Worm (Caenorhabditis elegans) whole organism, mixed stage, embryonic: ENCODE measurements around the gene unc-79.

Experiments used
- cnd-1 ChIP-seq: fragments of 200-800 bp; sonication (Bioruptor generic); optimal IDR thresholded peaks from 2 replicates; lab custom pipeline; 2018; ENCODE audit warnings: mild to moderate bottlenecking, missing genetic modification characterization, missing compliant biosample characterization
- drap-1 ChIP-seq: fragments of 200-800 bp; sonication (Bioruptor generic); optimal IDR thresholded peaks from 3 replicates; lab custom pipeline; 2018; ENCODE audit warnings: mild to moderate bottlenecking, missing genetic modification characterization, missing compliant biosample characterization
- flh-1 ChIP-seq: fragments of 200-800 bp; sonication (Bioruptor generic); optimal IDR thresholded peaks from 2 replicates; lab custom pipeline; 2018; ENCODE audit warnings: mild to moderate bottlenecking, missing genetic modification characterization, moderate library complexity, missing compliant biosample characterization
- lin-32 ChIP-seq: fragments of 200-800 bp; sonication (Bioruptor generic); optimal IDR thresholded peaks from 2 replicates; lab custom pipeline; 2018; ENCODE audit warnings: mild to moderate bottlenecking, missing genetic modification characterization, missing compliant biosample characterization
- lsy-2 ChIP-seq: fragments of 150-350 bp; optimal IDR thresholded peaks from 2 replicates; lab custom pipeline; 2014; ENCODE audit warnings: missing biosample characterization, missing genetic modification characterization
- mab-5 ChIP-seq: fragments of 150-350 bp; optimal IDR thresholded peaks from 2 replicates; lab custom pipeline; 2014; ENCODE audit warnings: missing biosample characterization, missing genetic modification characterization
- mls-2 ChIP-seq: sonication (generic microtip); optimal IDR thresholded peaks from 2 replicates; lab custom pipeline; 2016; ENCODE audit warnings: mild to moderate bottlenecking, missing genetic modification characterization, moderate library complexity, missing compliant biosample characterization
- nhr-28 ChIP-seq: fragments of 150-350 bp; optimal IDR thresholded peaks from 2 replicates; lab custom pipeline; 2014; ENCODE audit warnings: missing biosample characterization, missing genetic modification characterization
- nhr-76 ChIP-seq: sonication (generic microtip); optimal IDR thresholded peaks from 2 replicates; lab custom pipeline; 2017; ENCODE audit warnings: missing biosample characterization, missing genetic modification characterization
- pha-4 ChIP-seq: fragments of 150-350 bp; optimal IDR thresholded peaks from 2 replicates; lab custom pipeline; 2018; ENCODE audit warnings: missing biosample characterization, missing genetic modification reagents, missing genetic modification characterization
- snpc-4 ChIP-seq: fragments of 150-350 bp; optimal IDR thresholded peaks from 2 replicates; lab custom pipeline; 2014; ENCODE audit warnings: missing biosample characterization, missing genetic modification characterization
- unc-39 ChIP-seq: fragments of 150-350 bp; optimal IDR thresholded peaks from 2 replicates; lab custom pipeline; 2014; ENCODE audit warnings: missing biosample characterization, missing genetic modification characterization
- unc-62 ChIP-seq: fragments of 150-350 bp; optimal IDR thresholded peaks from 2 replicates; lab custom pipeline; 2014; ENCODE audit warnings: missing biosample characterization, missing genetic modification reagents, missing genetic modification characterization
- ztf-11 ChIP-seq: fragments of 150-350 bp; optimal IDR thresholded peaks from 2 replicates; lab custom pipeline; 2014; ENCODE audit warnings: missing biosample characterization, missing genetic modification characterization

DNA sequence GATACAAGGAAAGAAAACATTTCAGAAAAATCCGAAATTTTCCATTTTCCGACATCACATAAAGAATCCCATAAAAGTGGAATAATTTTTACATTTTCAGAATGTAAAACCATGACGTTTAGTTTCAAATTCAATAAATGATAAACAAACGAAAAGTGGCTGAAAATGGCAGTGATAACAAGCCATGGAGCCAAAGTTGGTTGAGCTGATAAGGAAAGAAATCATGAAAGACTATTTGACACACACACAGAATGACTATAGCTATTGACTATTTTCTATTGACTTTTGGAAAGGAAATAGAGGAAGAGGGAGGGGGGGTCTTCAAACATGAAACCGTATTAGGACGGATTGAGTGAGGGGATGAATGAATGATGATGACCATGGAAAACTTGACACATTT lies 26.7 kb upstream of the unc-79 start:
- TF ChIP-seq mab-5 (tag; lab: Kevin White, UChicago): no peak
- TF ChIP-seq unc-39: no peak
- no peak for TF ChIP-seq pha-4
- TF ChIP-seq nhr-76 (tag; lab: Kevin White, UChicago): no peak
- TF ChIP-seq nhr-28 (tag; lab: Kevin White, UChicago): no peak
- TF ChIP-seq flh-1 (GFP tag; lab: Kevin White, UChicago): no peak
- no peak for TF ChIP-seq unc-62 (GFP tag; lab: Kevin White, UChicago)
- no peak for TF ChIP-seq snpc-4 (tag; lab: Kevin White, UChicago)
- TF ChIP-seq mls-2 (tag; lab: Kevin White, UChicago): no peak
- no peak for TF ChIP-seq cnd-1
- TF ChIP-seq lsy-2 (tag; lab: Kevin White, UChicago): no peak
- no peak for TF ChIP-seq ztf-11 (tag; lab: Kevin White, UChicago)
- TF ChIP-seq lin-32 (GFP tag; lab: Kevin White, UChicago): no peak
- TF ChIP-seq drap-1 (GFP tag; lab: Kevin White, UChicago): no peak
